Fruit fly (Drosophila melanogaster): ENCODE measurements around the gene Hipk.

Gene Hipk

dm6 chr3L:621097-621967, 78.5 kb downstream of the Hipk start (continued):
- no peak for TF ChIP-seq D19B (GFP tag; optimal IDR thresholded peaks at IDR 0.05)
- no peak for TF ChIP-seq CkIIα-i1 (GFP tag; IDR thresholded peaks at IDR 0.05)
- TF ChIP-seq CG13296 (GFP tag; optimal IDR thresholded peaks at IDR 0.05), result no peak
- TF ChIP-seq row (GFP tag; IDR thresholded peaks at IDR 0.05), result peak; percentile 85
- TF ChIP-seq CG1832 (GFP tag; optimal IDR thresholded peaks at IDR 0.05), result no peak

dm6 chr3L:622357-622834, 79.5 kb downstream of the Hipk start:
- TF ChIP-seq CG10654 (GFP tag; optimal IDR thresholded peaks at IDR 0.05), result peak; percentile 25
- peak; percentile 27 for TF ChIP-seq Usf (GFP tag; optimal IDR thresholded peaks at IDR 0.05)
- no peak for TF ChIP-seq CG32532 (GFP tag; IDR thresholded peaks at IDR 0.05)
- TF ChIP-seq CG32767 (GFP tag; IDR thresholded peaks at IDR 0.05), result no peak
- TF ChIP-seq CG30431 (GFP tag; optimal IDR thresholded peaks at IDR 0.05), result peak; percentile 51
- TF ChIP-seq CG10366 (GFP tag; IDR thresholded peaks at IDR 0.05), result no peak
- TF ChIP-seq Aef1 (GFP tag; IDR thresholded peaks at IDR 0.05), result no peak
- TF ChIP-seq amos (GFP tag; IDR thresholded peaks at IDR 0.05; ENCODE audit: partially characterized antibody), result no peak
- TF ChIP-seq CG6683 (GFP tag; optimal IDR thresholded peaks at IDR 0.05), result no peak
- no peak for TF ChIP-seq CG11398 (GFP tag; optimal IDR thresholded peaks at IDR 0.05)
- no peak for TF ChIP-seq Neu2 (GFP tag; optimal IDR thresholded peaks at IDR 0.05; ENCODE audit: borderline replicate concordance)
- no peak for TF ChIP-seq CG11560 (tag; IDR thresholded peaks at IDR 0.05)
- TF ChIP-seq Tbp (GFP tag; optimal IDR thresholded peaks at IDR 0.05), result no peak
- TF ChIP-seq CG2889 (GFP tag; IDR thresholded peaks at IDR 0.05), result no peak
- no peak for TF ChIP-seq emc (GFP tag; optimal IDR thresholded peaks at IDR 0.05)
- TF ChIP-seq Chrac-16 (GFP tag; optimal IDR thresholded peaks at IDR 0.05), result peak; percentile 45
- TF ChIP-seq Fer2 (tag; optimal IDR thresholded peaks at IDR 0.05), result no peak
- no peak for TF ChIP-seq lov (optimal IDR thresholded peaks at IDR 0.05)
- TF ChIP-seq lov (GFP tag; IDR thresholded peaks at IDR 0.05), result 0 out of 3 replicates have a peak, but pooled peaks have one; percentile 55
- no peak for TF ChIP-seq CG14441 (GFP tag; IDR thresholded peaks at IDR 0.05)
- TF ChIP-seq CG15601 (tag; optimal IDR thresholded peaks at IDR 0.05), result peak; percentile 73
- TF ChIP-seq az2 (GFP tag; optimal IDR thresholded peaks at IDR 0.05), result peak; percentile 32
- TF ChIP-seq en (GFP tag; optimal IDR thresholded peaks at IDR 0.05), result no peak
- no peak for TF ChIP-seq tup (GFP tag; optimal IDR thresholded peaks at IDR 0.05)
- TF ChIP-seq CG17361 (GFP tag; IDR thresholded peaks at IDR 0.05), result peak; percentile 88
- no peak for TF ChIP-seq Atf3 (GFP tag; optimal IDR thresholded peaks at IDR 0.05)
- TF ChIP-seq Deaf1 (tag; optimal IDR thresholded peaks at IDR 0.05), result no peak
- TF ChIP-seq CG14860 (GFP tag; IDR thresholded peaks at IDR 0.05; ENCODE audit: partially characterized antibody), result no peak
- TF ChIP-seq PHDP (tag; optimal IDR thresholded peaks at IDR 0.05), result peak; percentile 13
- TF ChIP-seq Vsx1 (GFP tag; optimal IDR thresholded peaks at IDR 0.05), result peak; percentile 6
- peak; percentile 6 for TF ChIP-seq HLHmδ (GFP tag; optimal IDR thresholded peaks at IDR 0.05)
- TF ChIP-seq Gug (GFP tag; IDR thresholded peaks at IDR 0.05), result no peak
- TF ChIP-seq peb (GFP tag; IDR thresholded peaks at IDR 0.05), result no peak
- TF ChIP-seq Spps (tag; optimal IDR thresholded peaks at IDR 0.05), result peak; percentile 74
- no peak for TF ChIP-seq Nf-YA (GFP tag; IDR thresholded peaks at IDR 0.05)
- no peak for TF ChIP-seq bab2 (GFP tag; optimal IDR thresholded peaks at IDR 0.05)
- peak; percentile 4 for TF ChIP-seq CG12659 (GFP tag; optimal IDR thresholded peaks at IDR 0.05)
- no peak for TF ChIP-seq gt (GFP tag; IDR thresholded peaks at IDR 0.05)
- TF ChIP-seq CG10274 (GFP tag; optimal IDR thresholded peaks at IDR 0.05), result no peak
- peak; percentile 61 for TF ChIP-seq trem (tag; optimal IDR thresholded peaks at IDR 0.05)
- no peak for TF ChIP-seq nerfin-2 (GFP tag; IDR thresholded peaks at IDR 0.05; ENCODE audit: partially characterized antibody)
- no peak for TF ChIP-seq bbx (GFP tag; IDR thresholded peaks at IDR 0.05; ENCODE audit: partially characterized antibody)
- no peak for TF ChIP-seq tgo (GFP tag; IDR thresholded peaks at IDR 0.05)

All from whole organism, embryonic.